Worm (Caenorhabditis elegans) whole organism, L2 larva: ENCODE measurements around the gene B0563.5.

Source experiments
- C34F6.9 ChIP-seq: fragments of 150-350 bp; optimal IDR thresholded peaks from 2 replicates; lab custom pipeline; 2014; ENCODE audit warnings: missing biosample characterization, missing genetic modification characterization
- F13H6.1 ChIP-seq: sonication (generic microtip); optimal IDR thresholded peaks from 2 replicates; lab custom pipeline; 2016; ENCODE audit warnings: missing genetic modification characterization, missing compliant biosample characterization
- ZK546.5 ChIP-seq: sonication (generic microtip); optimal IDR thresholded peaks from 2 replicates; lab custom pipeline; 2017; ENCODE audit warnings: missing biosample characterization, missing genetic modification characterization
- alr-1 ChIP-seq: fragments of 150-350 bp; optimal IDR thresholded peaks from 2 replicates; lab custom pipeline; 2014; ENCODE audit warnings: missing biosample characterization, missing genetic modification characterization
- aly-2 ChIP-seq: fragments of 150-350 bp; optimal IDR thresholded peaks from 2 replicates; lab custom pipeline; 2014; ENCODE audit warnings: missing biosample characterization, missing genetic modification characterization
- ama-1 ChIP-seq: fragments of 150-350 bp; optimal IDR thresholded peaks from 2 replicates; lab custom pipeline; 2018; ENCODE audit warnings: inconsistent platforms
- blmp-1 ChIP-seq: sonication (generic microtip); optimal IDR thresholded peaks from 2 replicates; lab custom pipeline; 2017; ENCODE audit warnings: missing genetic modification characterization, mild to moderate bottlenecking, missing compliant biosample characterization, antibody characterized with exemption, moderate library complexity; ENCODE audit not compliant: insufficient read depth
- ceh-16 ChIP-seq: fragments of 150-350 bp; optimal IDR thresholded peaks from 2 replicates; lab custom pipeline; 2014; ENCODE audit warnings: missing biosample characterization, missing genetic modification characterization
- ceh-82 ChIP-seq: fragments of 150-350 bp; optimal IDR thresholded peaks from 2 replicates; lab custom pipeline; 2014; ENCODE audit warnings: missing biosample characterization, missing genetic modification characterization
- crh-2 ChIP-seq: sonication (generic microtip); optimal IDR thresholded peaks from 2 replicates; lab custom pipeline; 2017; ENCODE audit warnings: missing biosample characterization, missing genetic modification characterization
- dmd-4 ChIP-seq: sonication (generic microtip); optimal IDR thresholded peaks from 2 replicates; lab custom pipeline; 2017; ENCODE audit warnings: missing biosample characterization, missing genetic modification characterization
- egl-27 ChIP-seq: sonication (generic microtip); optimal IDR thresholded peaks from 3 replicates; lab custom pipeline; 2017; ENCODE audit warnings: missing biosample characterization, missing genetic modification reagents, missing genetic modification characterization
- elt-1 ChIP-seq: fragments of 150-350 bp; optimal IDR thresholded peaks from 2 replicates; lab custom pipeline; 2014; ENCODE audit warnings: missing biosample characterization, missing genetic modification characterization
- elt-3 ChIP-seq: sonication (generic microtip); optimal IDR thresholded peaks from 2 replicates; lab custom pipeline; 2017; ENCODE audit warnings: missing biosample characterization, missing genetic modification characterization
- fos-1 ChIP-seq: fragments of 150-350 bp; optimal IDR thresholded peaks from 2 replicates; lab custom pipeline; 2014; ENCODE audit warnings: missing biosample characterization, missing genetic modification characterization
- gmeb-1 ChIP-seq: fragments of 150-350 bp; optimal IDR thresholded peaks from 2 replicates; lab custom pipeline; 2014; ENCODE audit warnings: missing biosample characterization, missing genetic modification characterization
- lin-11 ChIP-seq: fragments of 150-350 bp; sonication (generic microtip); optimal IDR thresholded peaks from 2 replicates; lab custom pipeline; 2014; ENCODE audit warnings: missing biosample characterization, missing genetic modification characterization, inconsistent platforms, mixed read lengths
- lin-39 ChIP-seq: fragments of 150-350 bp; optimal IDR thresholded peaks from 2 replicates; lab custom pipeline; 2014; ENCODE audit warnings: missing biosample characterization, missing genetic modification reagents, missing genetic modification characterization
- lsy-2 ChIP-seq, 2 experiments: fragments of 150-350 bp in 1 of 2; sonication (generic microtip) in 1 of 2; optimal IDR thresholded peaks; 2 replicates each; lab custom pipeline; 2014 to 2017; ENCODE audit warnings: missing biosample characterization in 2 of 2, missing genetic modification characterization in 2 of 2
- mab-5 ChIP-seq: fragments of 150-350 bp; optimal IDR thresholded peaks from 2 replicates; lab custom pipeline; 2014; ENCODE audit warnings: missing biosample characterization, missing genetic modification characterization
- mbf-1 ChIP-seq: sonication (generic microtip); optimal IDR thresholded peaks from 2 replicates; lab custom pipeline; 2017; ENCODE audit warnings: missing biosample characterization, missing genetic modification characterization
- mdl-1 ChIP-seq, 2 experiments: fragments of 150-350 bp in 1 of 2; sonication (generic microtip) in 1 of 2; optimal IDR thresholded peaks; 2 replicates each; lab custom pipeline; 2017; ENCODE audit warnings: missing biosample characterization in 2 of 2, missing genetic modification characterization in 2 of 2
- nhr-10 ChIP-seq: sonication (generic microtip); optimal IDR thresholded peaks from 2 replicates; lab custom pipeline; 2017; ENCODE audit warnings: missing biosample characterization, missing genetic modification characterization
- nhr-11 ChIP-seq: fragments of 150-350 bp; optimal IDR thresholded peaks from 2 replicates; lab custom pipeline; 2014; ENCODE audit warnings: missing biosample characterization, missing genetic modification characterization
- nhr-129 ChIP-seq: fragments of 150-350 bp; optimal IDR thresholded peaks from 2 replicates; lab custom pipeline; 2014; ENCODE audit warnings: missing biosample characterization, missing genetic modification characterization
- nhr-21 ChIP-seq: fragments of 150-350 bp; optimal IDR thresholded peaks from 2 replicates; lab custom pipeline; 2014; ENCODE audit warnings: missing biosample characterization, missing genetic modification characterization
- nhr-23 ChIP-seq: fragments of 150-350 bp; optimal IDR thresholded peaks from 2 replicates; lab custom pipeline; 2014; ENCODE audit warnings: missing biosample characterization, missing genetic modification reagents, missing genetic modification characterization
- nhr-237 ChIP-seq: fragments of 150-350 bp; optimal IDR thresholded peaks from 2 replicates; lab custom pipeline; 2014; ENCODE audit warnings: missing biosample characterization, missing genetic modification characterization
- nhr-25 ChIP-seq: fragments of 150-350 bp; sonication (generic microtip); optimal IDR thresholded peaks from 3 replicates; lab custom pipeline; 2014; ENCODE audit warnings: missing biosample characterization, missing genetic modification characterization
- nhr-6 ChIP-seq: fragments of 150-350 bp; optimal IDR thresholded peaks from 2 replicates; lab custom pipeline; 2014; ENCODE audit warnings: missing biosample characterization, missing genetic modification characterization
- nhr-77 ChIP-seq: fragments of 150-350 bp; optimal IDR thresholded peaks from 2 replicates; lab custom pipeline; 2014; ENCODE audit warnings: missing biosample characterization, missing genetic modification characterization
- peb-1 ChIP-seq: fragments of 150-350 bp; optimal IDR thresholded peaks from 2 replicates; lab custom pipeline; 2014; ENCODE audit warnings: missing biosample characterization, missing genetic modification characterization
- sem-4 ChIP-seq: fragments of 150-350 bp; optimal IDR thresholded peaks from 2 replicates; lab custom pipeline; 2014; ENCODE audit warnings: missing biosample characterization, missing genetic modification reagents, missing genetic modification characterization
- skn-1 ChIP-seq: sonication (generic microtip); optimal IDR thresholded peaks from 2 replicates; lab custom pipeline; 2017; ENCODE audit warnings: missing biosample characterization, missing genetic modification characterization
- sma-3 ChIP-seq: sonication (generic microtip); optimal IDR thresholded peaks from 2 replicates; lab custom pipeline; 2016; ENCODE audit warnings: missing genetic modification reagents, missing genetic modification characterization, missing compliant biosample characterization
- sma-9 ChIP-seq, 2 experiments: fragments of 150-350 bp in 1 of 2; sonication (generic microtip) in 1 of 2; optimal IDR thresholded peaks; 2 replicates each; lab custom pipeline; 2014 to 2016; ENCODE audit warnings: missing genetic modification characterization in 2 of 2, mild to moderate bottlenecking in 1 of 2, missing biosample characterization in 1 of 2, missing compliant biosample characterization in 1 of 2, missing genetic modification reagents in 1 of 2, moderate library complexity in 1 of 2
- snpc-4 ChIP-seq: fragments of 150-350 bp; optimal IDR thresholded peaks from 2 replicates; lab custom pipeline; 2014; ENCODE audit warnings: missing biosample characterization, missing genetic modification characterization
- unc-39 ChIP-seq: fragments of 150-350 bp; optimal IDR thresholded peaks from 2 replicates; lab custom pipeline; 2014; ENCODE audit warnings: missing biosample characterization, missing genetic modification characterization
- unc-55 ChIP-seq: fragments of 150-350 bp; sonication (generic microtip); optimal IDR thresholded peaks from 3 replicates; lab custom pipeline; 2014; ENCODE audit warnings: missing biosample characterization, missing genetic modification reagents, missing genetic modification characterization
- unc-62 ChIP-seq: fragments of 150-350 bp; optimal IDR thresholded peaks from 2 replicates; lab custom pipeline; 2014; ENCODE audit warnings: missing biosample characterization, missing genetic modification reagents, missing genetic modification characterization
- zag-1 ChIP-seq: fragments of 150-350 bp; optimal IDR thresholded peaks from 2 replicates; lab custom pipeline; 2014; ENCODE audit warnings: missing biosample characterization, missing genetic modification characterization
- ztf-1 ChIP-seq: fragments of 200-800 bp; sonication (Bioruptor generic); conservative IDR thresholded peaks from 2 replicates; pipeline ENCODE4 v1.3.6; 2022; ENCODE audit warnings: missing genetic modification characterization, missing compliant biosample characterization
- ztf-4 ChIP-seq: fragments of 150-350 bp; optimal IDR thresholded peaks from 2 replicates; lab custom pipeline; 2014; ENCODE audit warnings: missing biosample characterization, missing genetic modification characterization

B0563.5 gene

ce11 chrX:9118741-9119140, 27.2 kb upstream of the B0563.5 start:
- peak; percentile 7 for TF ChIP-seq C34F6.9 (tag; lab: Kevin White, UChicago)
- peak; percentile 47 for TF ChIP-seq nhr-25 (tag; lab: Kevin White, UChicago)

ce11 chrX:9137402-9137801, 8.5 kb upstream of the B0563.5 start, which contains the start of gene B0563.6:
TSS of gene B0563.6 (plus strand) at chrX:9137702.
- no peak for TF ChIP-seq unc-55
- no peak for TF ChIP-seq ama-1 (lab: Kevin White, UChicago)
- TF ChIP-seq dmd-4 (tag; lab: Kevin White, UChicago) = no peak
- no peak for TF ChIP-seq peb-1 (tag; lab: Kevin White, UChicago)
- TF ChIP-seq ZK546.5 = no peak
- no peak for TF ChIP-seq nhr-25 (tag; lab: Kevin White, UChicago)
- no peak for TF ChIP-seq nhr-77
- no peak for TF ChIP-seq nhr-21 (tag; lab: Kevin White, UChicago)
- no peak for TF ChIP-seq mbf-1 (tag; lab: Kevin White, UChicago)
- TF ChIP-seq sma-9 (GFP tag; optimal IDR thresholded peaks at IDR 0.05; lab: Kevin White, UChicago) = no peak
- no peak for TF ChIP-seq sma-9 (tag; optimal IDR thresholded peaks at IDR 0.05; lab: Kevin White, UChicago)
- TF ChIP-seq zag-1 (tag; lab: Kevin White, UChicago) = no peak
- no peak for TF ChIP-seq sma-3 (GFP tag; lab: Kevin White, UChicago)
- TF ChIP-seq ceh-16 = no peak
- no peak for TF ChIP-seq F13H6.1 (tag; lab: Kevin White, UChicago)
- TF ChIP-seq lsy-2 (tag; optimal IDR thresholded peaks at IDR 0.05; lab: Kevin White, UChicago) = no peak
- TF ChIP-seq C34F6.9 (tag; lab: Kevin White, UChicago) = no peak
- no peak for TF ChIP-seq mab-5
- no peak for TF ChIP-seq unc-62
- TF ChIP-seq crh-2 (tag; lab: Kevin White, UChicago) = no peak

- TF ChIP-seq ceh-82 (tag; lab: Kevin White, UChicago) (no peak), alr-1 (no peak), lin-39 (tag; lab: Kevin White, UChicago) (no peak), blmp-1 (tag; lab: Kevin White, UChicago) (no peak), elt-3 (tag; lab: Kevin White, UChicago) (no peak), sem-4 (tag; lab: Kevin White, UChicago) (no peak), ZK546.5 (no peak), mab-5 (no peak), ceh-16 (no peak), nhr-129 (tag; lab: Kevin White, UChicago) (peak; percentile 5), elt-1 (tag; lab: Kevin White, UChicago) (no peak), nhr-237 (tag; lab: Kevin White, UChicago) (no peak), ztf-4 (tag; lab: Kevin White, UChicago) (no peak), mdl-1 (tag; optimal IDR thresholded peaks at IDR 0.05; lab: Kevin White, UChicago) (no peak), ama-1 (lab: Kevin White, UChicago) (no peak), nhr-77 (no peak), crh-2 (tag; lab: Kevin White, UChicago) (no peak), nhr-23 (tag; lab: Kevin White, UChicago) (no peak), skn-1 (tag; lab: Kevin White, UChicago) (no peak), fos-1 (tag; lab: Kevin White, UChicago) (peak; percentile 6), lin-11 (no peak), egl-27 (tag; lab: Kevin White, UChicago) (no peak), nhr-10 (tag; lab: Kevin White, UChicago) (no peak), sma-9 (GFP tag; optimal IDR thresholded peaks at IDR 0.05; lab: Kevin White, UChicago) (peak; percentile 64), sma-9 (tag; optimal IDR thresholded peaks at IDR 0.05; lab: Kevin White, UChicago) (no peak), dmd-4 (tag; lab: Kevin White, UChicago) (no peak), nhr-21 (tag; lab: Kevin White, UChicago) (peak; percentile 62), unc-62 (no peak), unc-39 (no peak), peb-1 (tag; lab: Kevin White, UChicago) (no peak), aly-2 (tag; lab: Kevin White, UChicago) (no peak), gmeb-1 (tag; lab: Kevin White, UChicago) (no peak), sma-3 (GFP tag; lab: Kevin White, UChicago) (peak; percentile 67), ztf-1 (GFP tag; lab: Robert Waterston, UW) (no peak), snpc-4 (tag; lab: Kevin White, UChicago) (no peak), unc-55 (no peak), C34F6.9 (tag; lab: Kevin White, UChicago) (no peak), nhr-11 (tag; lab: Kevin White, UChicago) (no peak), nhr-6 (tag; lab: Kevin White, UChicago) (no peak)
These were observed 1.0 kb downstream of the B0563.5 start for ce11 chrX:9146953-9147352.
